Fruit fly (Drosophila melanogaster) whole organism, embryonic: ENCODE data around the gene CG42494.

Experiments used
- Abd-B ChIP-seq: fragments of 200-800 bp; sonication (Bioruptor generic); optimal IDR thresholded peaks from 2 replicates; lab custom pipeline; 2018; ENCODE audit warnings: missing biosample characterization, mild to moderate bottlenecking, missing genetic modification characterization, moderate library complexity
- Antp ChIP-seq: fragments of 200-800 bp; sonication (Bioruptor generic); optimal IDR thresholded peaks from 3 replicates; lab custom pipeline; 2016; ENCODE audit warnings: missing biosample characterization, missing genetic modification characterization
- B-H1 ChIP-seq: fragments of 200-800 bp; sonication (Bioruptor generic); IDR thresholded peaks from 3 replicates; pipeline ENCODE4 v1.3.6; 2022; ENCODE audit warnings: missing biosample characterization, missing genetic modification characterization
- BEAF-32 ChIP-seq: fragments of 200-800 bp; sonication (Bioruptor generic); optimal IDR thresholded peaks from 3 replicates; lab custom pipeline; 2017; ENCODE audit warnings: missing biosample characterization, missing genetic modification characterization, mild to moderate bottlenecking, moderate library complexity, missing genetic modification reagents
- CG11093 ChIP-seq: fragments of 200-800 bp; sonication (Bioruptor generic); IDR thresholded peaks from 3 replicates; pipeline ENCODE4 v1.3.6; 2022; ENCODE audit warnings: missing biosample characterization, missing genetic modification characterization
- CG11247 ChIP-seq: fragments of 200-800 bp; sonication (Bioruptor generic); IDR thresholded peaks from 2 replicates; pipeline ENCODE4 v1.3.6; 2022; ENCODE audit warnings: missing biosample characterization, missing genetic modification characterization
- CG12219 ChIP-seq: fragments of 200-800 bp; sonication (Bioruptor generic); optimal IDR thresholded peaks from 3 replicates; lab custom pipeline; 2018; ENCODE audit warnings: missing biosample characterization, mild to moderate bottlenecking, missing genetic modification characterization
- CG1233 ChIP-seq: fragments of 200-800 bp; sonication (Bioruptor generic); optimal IDR thresholded peaks from 4 replicates; lab custom pipeline; 2018; ENCODE audit warnings: missing biosample characterization, mild to moderate bottlenecking, missing genetic modification characterization
- CG13775 ChIP-seq: fragments of 200-800 bp; sonication (Bioruptor generic); optimal IDR thresholded peaks from 3 replicates; lab custom pipeline; 2017; ENCODE audit warnings: missing biosample characterization, mild to moderate bottlenecking, missing genetic modification characterization
- CG14710 ChIP-seq: fragments of 200-800 bp; sonication (Bioruptor generic); optimal IDR thresholded peaks from 3 replicates; lab custom pipeline; 2019; ENCODE audit warnings: missing biosample characterization, mild to moderate bottlenecking, missing genetic modification characterization, moderate library complexity
- CG14860 ChIP-seq: fragments of 200-800 bp; sonication (Bioruptor generic); IDR thresholded peaks from 3 replicates; pipeline ENCODE4 v1.3.6; 2022; ENCODE audit warnings: missing biosample characterization, missing genetic modification characterization; ENCODE audit not compliant: partially characterized antibody
- CG15601 ChIP-seq: fragments of 200-800 bp; sonication (Bioruptor generic); optimal IDR thresholded peaks from 3 replicates; lab custom pipeline; 2019; ENCODE audit warnings: missing biosample characterization, mild to moderate bottlenecking, missing genetic modification characterization, moderate library complexity
- CG16815 ChIP-seq: fragments of 200-800 bp; sonication (Bioruptor generic); optimal IDR thresholded peaks from 3 replicates; lab custom pipeline; 2017; ENCODE audit warnings: missing biosample characterization, mild to moderate bottlenecking, missing genetic modification characterization
- CG17186 ChIP-seq: fragments of 200-800 bp; sonication (Bioruptor generic); optimal IDR thresholded peaks from 3 replicates; lab custom pipeline; 2017; ENCODE audit warnings: missing biosample characterization, missing genetic modification reagents, missing genetic modification characterization
- CG18764 ChIP-seq: fragments of 200-800 bp; sonication (Bioruptor generic); optimal IDR thresholded peaks from 3 replicates; lab custom pipeline; 2016; ENCODE audit warnings: missing biosample characterization, missing genetic modification characterization
- CG32767 ChIP-seq: fragments of 200-800 bp; sonication (Bioruptor generic); IDR thresholded peaks from 2 replicates; pipeline ENCODE4 v1.3.6; 2022; ENCODE audit warnings: missing biosample characterization, missing genetic modification characterization
- CG34422 ChIP-seq: fragments of 200-800 bp; sonication (Bioruptor generic); IDR thresholded peaks from 3 replicates; pipeline ENCODE4 v1.3.6; 2022; ENCODE audit warnings: missing biosample characterization, missing genetic modification characterization
- CG4360 ChIP-seq: fragments of 200-800 bp; sonication (Bioruptor generic); IDR thresholded peaks from 2 replicates; pipeline ENCODE4 v1.3.6; 2022; ENCODE audit warnings: missing biosample characterization, missing genetic modification characterization
- CG4820 ChIP-seq: fragments of 200-800 bp; sonication (Bioruptor generic); optimal IDR thresholded peaks from 3 replicates; lab custom pipeline; 2016; ENCODE audit warnings: missing biosample characterization, missing genetic modification characterization
- CG5180 ChIP-seq: fragments of 200-800 bp; sonication (Bioruptor generic); optimal IDR thresholded peaks from 3 replicates; lab custom pipeline; 2017; ENCODE audit warnings: missing biosample characterization, missing genetic modification characterization, mild to moderate bottlenecking, moderate library complexity, missing genetic modification reagents
- CG6175 ChIP-seq: fragments of 200-800 bp; sonication (Bioruptor generic); IDR thresholded peaks from 3 replicates; pipeline ENCODE4 v1.3.6; 2022; ENCODE audit warnings: missing biosample characterization, missing genetic modification characterization
- CG6272 ChIP-seq: fragments of 200-800 bp; sonication (Bioruptor generic); IDR thresholded peaks from 2 replicates; pipeline ENCODE4 v1.3.6; 2022; ENCODE audit warnings: missing biosample characterization, missing genetic modification characterization
- CG7271 ChIP-seq: fragments of 200-800 bp; sonication (Bioruptor generic); optimal IDR thresholded peaks from 2 replicates; lab custom pipeline; 2018; ENCODE audit warnings: missing biosample characterization, mild to moderate bottlenecking, missing genetic modification characterization, moderate library complexity
- CG7963 ChIP-seq: fragments of 200-800 bp; sonication (Bioruptor generic); IDR thresholded peaks from 3 replicates; pipeline ENCODE4 v1.3.6; 2022; ENCODE audit warnings: missing biosample characterization, missing genetic modification characterization; ENCODE audit not compliant: partially characterized antibody
- CG8281 ChIP-seq: fragments of 200-800 bp; sonication (Bioruptor generic); optimal IDR thresholded peaks from 2 replicates; lab custom pipeline; 2018; ENCODE audit warnings: missing biosample characterization, mild to moderate bottlenecking, missing genetic modification characterization, moderate library complexity
- CG9727 ChIP-seq: fragments of 200-800 bp; sonication (Bioruptor generic); optimal IDR thresholded peaks from 3 replicates; lab custom pipeline; 2017; ENCODE audit warnings: missing biosample characterization, mild to moderate bottlenecking, missing genetic modification characterization
- Ets65A ChIP-seq: fragments of 200-800 bp; sonication (Bioruptor generic); peaks from one replicate; lab custom pipeline; 2016; ENCODE audit warnings: missing biosample characterization, missing genetic modification characterization
- Kr ChIP-seq: fragments of 200-800 bp; sonication (Bioruptor generic); optimal IDR thresholded peaks from 2 replicates; lab custom pipeline; 2017; ENCODE audit warnings: missing biosample characterization, mild to moderate bottlenecking, missing genetic modification characterization
- Mad ChIP-seq: fragments of 200-800 bp; sonication (Bioruptor generic); optimal IDR thresholded peaks from 2 replicates; lab custom pipeline; 2016; ENCODE audit warnings: missing biosample characterization, missing genetic modification characterization
- NC2β ChIP-seq: fragments of 200-800 bp; sonication (Bioruptor generic); optimal IDR thresholded peaks from 2 replicates; lab custom pipeline; 2016; ENCODE audit warnings: missing biosample characterization, missing genetic modification characterization
- NK7.1 ChIP-seq: fragments of 200-800 bp; sonication (Bioruptor generic); optimal IDR thresholded peaks from 3 replicates; lab custom pipeline; 2016; ENCODE audit warnings: missing biosample characterization, missing genetic modification characterization
- PHDP ChIP-seq: fragments of 200-800 bp; sonication (Bioruptor generic); optimal IDR thresholded peaks from 3 replicates; lab custom pipeline; 2018; ENCODE audit warnings: missing biosample characterization, mild to moderate bottlenecking, missing genetic modification characterization, moderate library complexity
- amos ChIP-seq: fragments of 200-800 bp; sonication (Bioruptor generic); IDR thresholded peaks from 2 replicates; pipeline ENCODE4 v1.3.6; 2022; ENCODE audit warnings: missing biosample characterization, missing genetic modification characterization; ENCODE audit not compliant: partially characterized antibody
- ase ChIP-seq: fragments of 200-800 bp; sonication (Bioruptor generic); IDR thresholded peaks from 3 replicates; pipeline ENCODE4 v1.3.6; 2022; ENCODE audit warnings: missing biosample characterization, missing genetic modification characterization
- cg ChIP-seq: fragments of 200-800 bp; sonication (Bioruptor generic); optimal IDR thresholded peaks from 3 replicates; lab custom pipeline; 2019; ENCODE audit warnings: missing biosample characterization, mild to moderate bottlenecking, missing genetic modification characterization, moderate library complexity
- ci ChIP-seq: fragments of 200-800 bp; sonication (Bioruptor generic); IDR thresholded peaks from 3 replicates; pipeline ENCODE4 v1.3.6; 2022; ENCODE audit warnings: missing biosample characterization, missing genetic modification characterization
- corto ChIP-seq: fragments of 200-800 bp; sonication (Bioruptor generic); optimal IDR thresholded peaks from 2 replicates; lab custom pipeline; 2016; ENCODE audit warnings: missing biosample characterization, mild to moderate bottlenecking, missing genetic modification characterization, moderate library complexity
- dan ChIP-seq: fragments of 200-800 bp; sonication (Bioruptor generic); IDR thresholded peaks from 2 replicates; pipeline ENCODE4 v1.3.6; 2022; ENCODE audit warnings: missing biosample characterization, missing genetic modification characterization
- fd3F ChIP-seq: fragments of 200-800 bp; sonication (Bioruptor generic); optimal IDR thresholded peaks from 2 replicates; lab custom pipeline; 2018; ENCODE audit warnings: missing biosample characterization, mild to moderate bottlenecking, missing genetic modification characterization, moderate library complexity
- fu2 ChIP-seq: fragments of 200-800 bp; sonication (Bioruptor generic); optimal IDR thresholded peaks from 2 replicates; lab custom pipeline; 2016; ENCODE audit warnings: missing biosample characterization, missing genetic modification characterization
- hbn ChIP-seq: fragments of 200-800 bp; sonication (Bioruptor generic); IDR thresholded peaks from 2 replicates; pipeline ENCODE4 v1.3.6; 2022; ENCODE audit warnings: missing biosample characterization, missing genetic modification characterization; ENCODE audit not compliant: partially characterized antibody
- klu ChIP-seq: fragments of 200-800 bp; sonication (Bioruptor generic); IDR thresholded peaks from 2 replicates; pipeline ENCODE4 v1.3.6; 2022; ENCODE audit warnings: missing biosample characterization, missing genetic modification characterization
- lola ChIP-seq, 3 experiments: fragments of >200 bp in 2 of 3; fragments of 200-800 bp in 1 of 3; sonication (Bioruptor generic) in 1 of 3; optimal IDR thresholded peaks; 2 replicates each; lab custom pipeline; 2017 to 2019; ENCODE audit warnings: missing biosample characterization in 3 of 3, missing genetic modification characterization in 3 of 3, mild to moderate bottlenecking in 1 of 3, moderate library complexity in 1 of 3
- pum ChIP-seq: fragments of 200-800 bp; sonication (Bioruptor generic); optimal IDR thresholded peaks from 2 replicates; lab custom pipeline; 2016; ENCODE audit warnings: missing biosample characterization, missing genetic modification characterization
- salm ChIP-seq: fragments of 200-800 bp; sonication (Bioruptor generic); optimal IDR thresholded peaks from 2 replicates; lab custom pipeline; 2018; ENCODE audit warnings: missing biosample characterization, mild to moderate bottlenecking, missing genetic modification characterization
- slbo ChIP-seq: fragments of 200-800 bp; sonication (Bioruptor generic); IDR thresholded peaks from 2 replicates; pipeline ENCODE4 v1.3.6; 2022; ENCODE audit warnings: missing biosample characterization, missing genetic modification characterization
- tap ChIP-seq: fragments of 200-800 bp; optimal IDR thresholded peaks from 3 replicates; lab custom pipeline; 2019; ENCODE audit warnings: missing biosample characterization, mild to moderate bottlenecking, missing genetic modification characterization, moderate library complexity
- trem ChIP-seq: fragments of 200-800 bp; optimal IDR thresholded peaks from 3 replicates; lab custom pipeline; 2019; ENCODE audit warnings: missing biosample characterization, mild to moderate bottlenecking, missing genetic modification characterization, moderate library complexity
- vfl ChIP-seq: fragments of 200-800 bp; sonication (Bioruptor generic); optimal IDR thresholded peaks from 2 replicates; lab custom pipeline; 2016; ENCODE audit warnings: missing biosample characterization, missing genetic modification characterization
- vnd ChIP-seq: fragments of 200-800 bp; sonication (Bioruptor generic); IDR thresholded peaks from 3 replicates; pipeline ENCODE4 v1.3.6; 2022; ENCODE audit warnings: missing biosample characterization, missing genetic modification characterization; ENCODE audit not compliant: partially characterized antibody
- wor ChIP-seq: fragments of 200-800 bp; sonication (Bioruptor generic); IDR thresholded peaks from 2 replicates; pipeline ENCODE4 v1.3.6; 2022; ENCODE audit warnings: missing biosample characterization, missing genetic modification characterization

The CG42494 gene

dm6 chr3L:3179474-3179873 is 4.7 kb upstream of the CG42494 start (continued):
- peak; percentile 58 for TF ChIP-seq wor (GFP tag; lab: Robert Waterston, UW)
- TF ChIP-seq CG5180 = no peak
- peak; percentile 75 for TF ChIP-seq CG6272 (GFP tag; lab: Robert Waterston, UW)
- no peak for TF ChIP-seq BEAF-32 (GFP tag; lab: Kevin White, UChicago)
- TF ChIP-seq cg (GFP tag; lab: Kevin White, UChicago) = no peak
- TF ChIP-seq CG11093 (GFP tag; lab: Robert Waterston, UW) = peak; percentile 86
- peak; percentile 74 for TF ChIP-seq CG4360
- no peak for TF ChIP-seq hbn (GFP tag; lab: Robert Waterston, UW)
- TF ChIP-seq vnd (GFP tag; lab: Robert Waterston, UW) = no peak
- TF ChIP-seq CG12219 (GFP tag; lab: Kevin White, UChicago) = peak; percentile 86
- no peak for TF ChIP-seq CG14860
- peak; percentile 89 for TF ChIP-seq ci (GFP tag; lab: Robert Waterston, UW)
- TF ChIP-seq CG34422 (GFP tag; lab: Robert Waterston, UW) = peak; percentile 89
- TF ChIP-seq NK7.1 (GFP tag; lab: Kevin White, UChicago) = peak; percentile 78
- TF ChIP-seq Mad (GFP tag; lab: Kevin White, UChicago) = peak; percentile 65
- TF ChIP-seq klu (GFP tag; lab: Robert Waterston, UW) = peak; percentile 62
- TF ChIP-seq fu2 = peak; percentile 43
- TF ChIP-seq CG7271 (tag; lab: Kevin White, UChicago) = peak; percentile 55
- peak; percentile 77 for TF ChIP-seq corto (GFP tag; lab: Kevin White, UChicago)
- TF ChIP-seq CG18764 = peak; percentile 76
- TF ChIP-seq CG15601 (tag; lab: Kevin White, UChicago) = no peak
- no peak for TF ChIP-seq amos (GFP tag; lab: Robert Waterston, UW)
- peak; percentile 18 for TF ChIP-seq CG17186 (GFP tag; lab: Kevin White, UChicago)
- TF ChIP-seq CG8281 (tag; lab: Kevin White, UChicago) = peak; percentile 73
- TF ChIP-seq CG13775 = peak; percentile 78
- no peak for TF ChIP-seq CG7963 (GFP tag; lab: Robert Waterston, UW)
- peak; percentile 85 for TF ChIP-seq slbo (GFP tag; lab: Robert Waterston, UW)
- TF ChIP-seq B-H1 (GFP tag; lab: Robert Waterston, UW) = peak; percentile 90
- peak; percentile 87 for TF ChIP-seq CG4820 (GFP tag; lab: Kevin White, UChicago)
- TF ChIP-seq CG16815 (GFP tag; lab: Kevin White, UChicago) = peak; percentile 57
- peak in 1 of 3 experiments; percentile 80 for TF ChIP-seq lola (GFP tag; optimal IDR thresholded peaks at IDR 0.05; lab: Kevin White, UChicago)
- peak; percentile 65 for TF ChIP-seq dan (GFP tag; lab: Robert Waterston, UW)
- TF ChIP-seq tap (tag; lab: Kevin White, UChicago) = peak; percentile 88
- peak; percentile 48 for TF ChIP-seq Abd-B (GFP tag; lab: Kevin White, UChicago)
- peak; percentile 81 for TF ChIP-seq Antp (GFP tag; lab: Kevin White, UChicago)
- TF ChIP-seq pum (GFP tag; lab: Kevin White, UChicago) = peak; percentile 77
- peak; percentile 52 for TF ChIP-seq NC2β (GFP tag; lab: Kevin White, UChicago)
- peak; percentile 87 for TF ChIP-seq trem (tag; lab: Kevin White, UChicago)
- peak; percentile 80 for TF ChIP-seq vfl (GFP tag; lab: Kevin White, UChicago)
- TF ChIP-seq Ets65A = peak; percentile 86
- TF ChIP-seq CG32767 (GFP tag; lab: Robert Waterston, UW) = peak; percentile 63
- peak; percentile 80 for TF ChIP-seq CG9727
- peak; percentile 92 for TF ChIP-seq PHDP (tag; lab: Kevin White, UChicago)
- TF ChIP-seq salm (tag; lab: Kevin White, UChicago) = no peak
- TF ChIP-seq CG11247 (GFP tag; lab: Robert Waterston, UW) = peak; percentile 86
- TF ChIP-seq CG6175 = peak; percentile 78
- peak; percentile 89 for TF ChIP-seq CG1233 (GFP tag; lab: Kevin White, UChicago)
- TF ChIP-seq CG14710 = peak; percentile 83
- peak; percentile 82 for TF ChIP-seq ase
- no peak for TF ChIP-seq Kr
- peak; percentile 80 for TF ChIP-seq fd3F (GFP tag; lab: Kevin White, UChicago)
